Fruit fly (Drosophila melanogaster): ENCODE data around the gene sina.

- TF ChIP-seq bab2 (GFP tag; optimal IDR thresholded peaks at IDR 0.05) (no peak), Taf1 (GFP tag; IDR thresholded peaks at IDR 0.05) (0 out of 2 replicates have a peak, but pooled peaks have one; percentile 9)
These were observed 31.5 kb downstream of the sina start for dm6 chr3L:16885042-16885441.
